Worm (Caenorhabditis elegans) whole organism, L3 larva: Measurements from ENCODE around the gene pqn-89.

Source experiments
- elt-2 ChIP-seq: sonication (generic microtip); optimal IDR thresholded peaks from 2 replicates; lab custom pipeline; 2016; ENCODE audit warnings: missing genetic modification reagents, mild to moderate bottlenecking, missing genetic modification characterization, missing compliant biosample characterization
- hmg-11 ChIP-seq: sonication (generic microtip); optimal IDR thresholded peaks from 2 replicates; lab custom pipeline; 2016; ENCODE audit warnings: missing genetic modification characterization, missing compliant biosample characterization
- jun-1 ChIP-seq: fragments of 150-350 bp; optimal IDR thresholded peaks from 2 replicates; lab custom pipeline; 2014; ENCODE audit warnings: missing biosample characterization, missing genetic modification reagents, missing genetic modification characterization
- lin-39 ChIP-seq: fragments of 150-350 bp; optimal IDR thresholded peaks from 2 replicates; lab custom pipeline; 2018; ENCODE audit warnings: missing biosample characterization, missing genetic modification reagents, missing genetic modification characterization
- mdl-1 ChIP-seq: fragments of 150-350 bp; optimal IDR thresholded peaks from 2 replicates; lab custom pipeline; 2014; ENCODE audit warnings: missing biosample characterization, missing genetic modification characterization
- nhr-237 ChIP-seq: fragments of 150-350 bp; optimal IDR thresholded peaks from 2 replicates; lab custom pipeline; 2014; ENCODE audit warnings: missing biosample characterization, missing genetic modification characterization
- nhr-43 ChIP-seq: sonication (generic microtip); optimal IDR thresholded peaks from 2 replicates; lab custom pipeline; 2016; ENCODE audit warnings: mild to moderate bottlenecking, missing genetic modification characterization, missing compliant biosample characterization; ENCODE audit not compliant: poor library complexity, severe bottlenecking
- ztf-11 ChIP-seq: fragments of 150-350 bp; optimal IDR thresholded peaks from 2 replicates; lab custom pipeline; 2014; ENCODE audit warnings: missing biosample characterization, missing genetic modification characterization

Gene pqn-89

DNA sequence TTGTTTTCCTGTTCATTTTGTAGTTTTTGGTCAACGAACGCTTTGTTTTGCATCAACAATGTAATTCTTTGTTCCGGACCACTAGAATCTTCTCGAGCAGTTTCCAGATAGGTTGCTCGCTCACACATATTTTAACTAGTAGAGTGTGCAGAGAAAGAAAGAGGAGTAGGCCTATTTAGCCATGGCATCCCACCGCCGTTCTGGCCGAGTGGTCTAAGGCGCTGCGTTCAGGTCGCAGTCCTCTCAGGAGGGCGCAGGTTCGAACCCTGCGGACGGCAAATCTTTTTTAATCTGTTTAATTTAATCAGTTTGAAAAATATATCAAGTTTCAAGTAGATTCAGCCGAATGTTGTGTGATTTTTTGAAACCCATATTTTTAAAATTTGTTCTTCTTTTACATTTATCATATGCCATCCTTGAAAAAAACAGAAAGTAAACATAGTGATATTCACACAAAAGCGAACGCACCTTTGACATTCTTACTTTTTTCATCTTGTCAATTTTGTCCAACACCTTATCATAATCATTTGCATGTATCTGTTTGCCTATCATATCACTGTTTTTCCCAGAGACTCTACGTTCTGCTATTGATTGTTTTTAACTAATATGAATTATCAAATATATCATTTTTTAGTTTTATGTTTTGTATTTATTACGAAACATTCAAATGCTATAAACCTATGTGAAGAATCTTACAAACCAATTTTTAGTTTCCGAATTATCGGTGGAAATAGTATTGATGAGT, 50.3 kb downstream of the pqn-89 start, which contains the start of gene try-3 (continued):
- TF ChIP-seq hmg-11 (tag; lab: Kevin White, UChicago): peak; percentile 77

DNA sequence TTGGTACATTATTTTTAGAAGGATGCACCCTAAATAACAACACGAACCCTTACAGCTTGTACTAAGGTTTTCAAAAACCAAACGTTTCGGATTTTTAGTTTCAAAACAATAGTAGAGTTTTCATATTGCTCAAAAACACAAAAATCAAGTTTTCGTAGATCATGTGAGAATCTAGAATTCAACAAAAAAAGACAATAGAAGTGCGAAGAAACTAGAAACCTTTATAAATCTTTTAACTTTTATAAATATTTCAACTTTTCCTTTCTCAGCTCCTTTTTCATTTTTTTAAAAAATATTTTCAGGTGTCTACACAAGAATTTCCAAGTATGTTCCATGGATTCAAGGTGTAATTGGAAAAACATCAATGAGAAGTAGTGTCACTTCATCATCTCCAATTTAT, 53.9 kb downstream of the pqn-89 start, which contains the start of gene best-9:
TSS of gene best-9 (plus strand) at position 301 of the 400 bp plus-strand sequence.
- TF ChIP-seq mdl-1 (tag; lab: Kevin White, UChicago): no peak
- TF ChIP-seq jun-1 (tag; lab: Kevin White, UChicago): no peak
- no peak for TF ChIP-seq ztf-11 (tag; lab: Kevin White, UChicago)
- TF ChIP-seq lin-39 (tag; lab: Kevin White, UChicago): no peak
- no peak for TF ChIP-seq elt-2 (tag; lab: Kevin White, UChicago)
- no peak for TF ChIP-seq nhr-237 (tag; lab: Kevin White, UChicago)
- TF ChIP-seq nhr-43 (tag; lab: Kevin White, UChicago): no peak
